Fruit fly (Drosophila melanogaster): ENCODE measurements around the gene CG13856.

The CG13856 gene

DNA sequence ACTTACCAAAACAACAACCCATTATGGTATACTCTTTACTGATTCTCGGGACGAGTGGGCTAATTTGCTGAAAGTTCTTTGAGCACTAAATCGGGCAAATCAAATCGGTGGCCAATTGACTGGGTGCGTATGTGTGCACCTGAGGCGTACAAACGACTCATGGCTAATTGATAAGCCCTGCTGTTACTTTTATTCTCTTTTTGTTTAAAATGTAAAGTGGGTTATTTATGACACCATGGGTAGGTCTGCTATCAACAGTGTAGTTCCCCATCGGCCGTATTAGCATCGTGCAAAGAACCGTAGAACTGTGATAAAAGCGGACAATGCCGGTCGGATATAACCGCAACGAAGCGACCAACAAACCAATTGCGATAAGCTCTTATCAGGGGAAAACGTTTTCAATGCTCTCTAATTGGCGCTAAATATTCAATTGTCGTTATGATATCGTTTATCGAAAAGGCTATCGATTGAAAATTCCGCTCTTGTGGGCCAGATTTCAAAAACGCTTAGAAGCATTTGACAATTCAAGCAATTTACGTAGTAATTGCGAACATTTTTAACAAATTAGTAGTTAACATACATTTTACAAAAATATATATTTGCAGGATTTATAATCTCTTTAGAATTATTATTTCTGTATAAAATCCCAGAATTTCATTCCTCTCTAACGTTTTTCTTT is 44.9 kb downstream of the CG13856 start, which contains the start of gene CG34288 (continued):
- TF ChIP-seq mam (GFP tag; optimal IDR thresholded peaks at IDR 0.05): peak; percentile 34
- TF ChIP-seq CG12769 (tag; optimal IDR thresholded peaks at IDR 0.05): peak; percentile 81
- no peak for TF ChIP-seq croc (GFP tag; conservative IDR thresholded peaks at IDR 0.05)
- TF ChIP-seq CG7357 (GFP tag; IDR thresholded peaks at IDR 0.05): no peak
- TF ChIP-seq so (GFP tag; IDR thresholded peaks at IDR 0.05): 0 out of 3 replicates have a peak, but pooled peaks have one; percentile 7
- TF ChIP-seq Atf3 (GFP tag; optimal IDR thresholded peaks at IDR 0.05): peak; percentile 17
- TF ChIP-seq dimm (GFP tag; IDR thresholded peaks at IDR 0.05): no peak
- TF ChIP-seq Stat92E (GFP tag; optimal IDR thresholded peaks at IDR 0.05): no peak
- no peak for TF ChIP-seq tup (GFP tag; optimal IDR thresholded peaks at IDR 0.05)
- no peak for TF ChIP-seq disco-r (GFP tag; optimal IDR thresholded peaks at IDR 0.05)
- TF ChIP-seq ATbp (GFP tag; optimal IDR thresholded peaks at IDR 0.05): no peak
- TF ChIP-seq abd-A (tag; optimal IDR thresholded peaks at IDR 0.05): no peak
- peak; percentile 16 for TF ChIP-seq CG7987 (GFP tag; optimal IDR thresholded peaks at IDR 0.05)
- TF ChIP-seq CG12071 (GFP tag; optimal IDR thresholded peaks at IDR 0.05): peak; percentile 28
- TF ChIP-seq dati (GFP tag; IDR thresholded peaks at IDR 0.05): no peak
- TF ChIP-seq en (GFP tag; optimal IDR thresholded peaks at IDR 0.05): no peak
- no peak for TF ChIP-seq Camta (GFP tag; optimal IDR thresholded peaks at IDR 0.05)
- TF ChIP-seq Rx (GFP tag; IDR thresholded peaks at IDR 0.05): no peak
- peak; percentile 63 for TF ChIP-seq CG11085 (GFP tag; IDR thresholded peaks at IDR 0.05)
- no peak for TF ChIP-seq CG9215 (GFP tag; IDR thresholded peaks at IDR 0.05)
- TF ChIP-seq ro (GFP tag; IDR thresholded peaks at IDR 0.05): no peak
- no peak for TF ChIP-seq hkb (optimal IDR thresholded peaks at IDR 0.05)
- TF ChIP-seq hkb (GFP tag; IDR thresholded peaks at IDR 0.05): no peak
- peak; percentile 89 for TF ChIP-seq sug (tag; optimal IDR thresholded peaks at IDR 0.05)
- no peak for TF ChIP-seq MTF-1 (GFP tag; optimal IDR thresholded peaks at IDR 0.05; ENCODE audit: borderline replicate concordance)
- TF ChIP-seq Ets97D (GFP tag; optimal IDR thresholded peaks at IDR 0.05): no peak
- 0 out of 2 replicates have a peak, but pooled peaks have one; percentile 9 for TF ChIP-seq HLH3B (GFP tag; IDR thresholded peaks at IDR 0.05)
- no peak for TF ChIP-seq CG4360 (GFP tag; IDR thresholded peaks at IDR 0.05)
- TF ChIP-seq CG9817 (tag; optimal IDR thresholded peaks at IDR 0.05): no peak
- 0 out of 2 replicates have a peak, but pooled peaks have one; percentile 14 for TF ChIP-seq CG43689 (GFP tag; IDR thresholded peaks at IDR 0.05)
- peak; percentile 76 for TF ChIP-seq Dp (GFP tag; optimal IDR thresholded peaks at IDR 0.05)
- TF ChIP-seq Dll (GFP tag; IDR thresholded peaks at IDR 0.05; ENCODE audit: partially characterized antibody): peak; percentile 59; the same call in 2 of the 4 replicates
- peak; percentile 55 for TF ChIP-seq CG14441 (GFP tag; IDR thresholded peaks at IDR 0.05)
- no peak for TF ChIP-seq chif (GFP tag; optimal IDR thresholded peaks at IDR 0.05)
- peak; percentile 56 for TF ChIP-seq Fer3 (tag; optimal IDR thresholded peaks at IDR 0.05)
- TF ChIP-seq CG9727 (GFP tag; optimal IDR thresholded peaks at IDR 0.05): no peak
- TF ChIP-seq otp (GFP tag; IDR thresholded peaks at IDR 0.05): peak; percentile 77
- TF ChIP-seq CG11696 (GFP tag; IDR thresholded peaks at IDR 0.05): no peak
- TF ChIP-seq CG1529 (GFP tag; optimal IDR thresholded peaks at IDR 0.05): no peak
- TF ChIP-seq sna (GFP tag; IDR thresholded peaks at IDR 0.05; ENCODE audit: partially characterized antibody): no peak
- peak; percentile 96 for TF ChIP-seq Vsx1 (GFP tag; optimal IDR thresholded peaks at IDR 0.05)
- TF ChIP-seq CG10565 (GFP tag; optimal IDR thresholded peaks at IDR 0.05): no peak
- no peak for TF ChIP-seq CG34224 (GFP tag; IDR thresholded peaks at IDR 0.05; ENCODE audit: partially characterized antibody)
- TF ChIP-seq CG4707 (GFP tag; optimal IDR thresholded peaks at IDR 0.05): no peak
- TF ChIP-seq Mes4 (GFP tag; optimal IDR thresholded peaks at IDR 0.05): no peak
- no peak for TF ChIP-seq D19B (GFP tag; optimal IDR thresholded peaks at IDR 0.05)
- peak; percentile 91 for TF ChIP-seq Med (GFP tag)
- TF ChIP-seq CG10654 (GFP tag; optimal IDR thresholded peaks at IDR 0.05): no peak
- no peak for TF ChIP-seq tna (GFP tag; IDR thresholded peaks at IDR 0.05; ENCODE audit: partially characterized antibody)
- TF ChIP-seq dm (GFP tag; optimal IDR thresholded peaks at IDR 0.05): no peak
